Worm (Caenorhabditis elegans) whole organism, young adult: ENCODE measurements around the gene pkg-2.

Source experiments
- B0019.2 ChIP-seq: fragments of 200-800 bp; sonication (Bioruptor generic); conservative IDR thresholded peaks from 2 replicates; pipeline ENCODE4 v1.3.6; 2022; ENCODE audit warnings: missing genetic modification reagents, missing genetic modification characterization, missing compliant biosample characterization
- D2030.7 ChIP-seq: fragments of 200-800 bp; sonication (Bioruptor generic); IDR thresholded peaks from 2 replicates; pipeline ENCODE4 v1.3.6; 2022; ENCODE audit warnings: missing genetic modification reagents, missing genetic modification characterization, missing compliant biosample characterization
- F10E7.11 ChIP-seq: sonication (generic microtip); optimal IDR thresholded peaks from 2 replicates; lab custom pipeline; 2017; ENCODE audit warnings: mild to moderate bottlenecking, missing genetic modification characterization, moderate library complexity, missing compliant biosample characterization
- F33H1.4 ChIP-seq: fragments of 200-800 bp; sonication (Bioruptor generic); IDR thresholded peaks from 2 replicates; pipeline ENCODE4 v1.3.6; 2022; ENCODE audit warnings: missing genetic modification reagents, missing genetic modification characterization, missing compliant biosample characterization
- F49E8.2 ChIP-seq: sonication (generic microtip); optimal IDR thresholded peaks from 3 replicates; lab custom pipeline; 2017; ENCODE audit warnings: missing genetic modification characterization, mild to moderate bottlenecking, missing compliant biosample characterization, antibody characterized with exemption, moderate library complexity; ENCODE audit not compliant: insufficient read depth
- F57A8.1 ChIP-seq: fragments of 200-800 bp; sonication (Bioruptor generic); optimal IDR thresholded peaks from 2 replicates; lab custom pipeline; 2018; ENCODE audit warnings: mild to moderate bottlenecking, missing genetic modification characterization, moderate library complexity, missing compliant biosample characterization
- F57C9.4 ChIP-seq: sonication (generic microtip); optimal IDR thresholded peaks from 2 replicates; lab custom pipeline; 2017; ENCODE audit warnings: mild to moderate bottlenecking, missing genetic modification characterization, missing compliant biosample characterization
- K12H6.12 ChIP-seq: fragments of 200-800 bp; sonication (Bioruptor generic); optimal IDR thresholded peaks from 2 replicates; lab custom pipeline; 2018; ENCODE audit warnings: mild to moderate bottlenecking, missing genetic modification characterization, missing compliant biosample characterization
- T07F8.4 ChIP-seq: sonication (generic microtip); optimal IDR thresholded peaks from 2 replicates; lab custom pipeline; 2016; ENCODE audit warnings: mild to moderate bottlenecking, missing genetic modification characterization, moderate library complexity, missing compliant biosample characterization
- Y95B8A.8 ChIP-seq: fragments of 200-800 bp; sonication (Bioruptor generic); IDR thresholded peaks from 2 replicates; pipeline ENCODE4 v1.3.6; 2022; ENCODE audit warnings: missing genetic modification reagents, missing genetic modification characterization, missing compliant biosample characterization
- aptf-2 ChIP-seq: fragments of 200-800 bp; sonication (Bioruptor generic); conservative IDR thresholded peaks from 2 replicates; pipeline ENCODE4 v1.3.6; 2022; ENCODE audit warnings: missing genetic modification reagents, missing genetic modification characterization, missing compliant biosample characterization
- athp-1 ChIP-seq: sonication (generic microtip); optimal IDR thresholded peaks from 2 replicates; lab custom pipeline; 2017; ENCODE audit warnings: mild to moderate bottlenecking, missing genetic modification characterization, missing compliant biosample characterization
- attf-3 ChIP-seq: fragments of 200-800 bp; sonication (Bioruptor generic); conservative IDR thresholded peaks from 2 replicates; pipeline ENCODE4 v1.3.6; 2022; ENCODE audit warnings: missing genetic modification reagents, missing genetic modification characterization, missing compliant biosample characterization
- ceh-100 ChIP-seq: fragments of 200-800 bp; sonication (Bioruptor generic); IDR thresholded peaks from 2 replicates; pipeline ENCODE4 v1.3.6; 2022; ENCODE audit warnings: missing genetic modification reagents, missing genetic modification characterization, missing compliant biosample characterization
- ceh-40 ChIP-seq: fragments of 200-800 bp; sonication (Bioruptor generic); IDR thresholded peaks from 2 replicates; pipeline ENCODE4 v1.3.6; 2022; ENCODE audit warnings: missing genetic modification characterization, missing compliant biosample characterization
- chd-7 ChIP-seq: sonication (generic microtip); optimal IDR thresholded peaks from 2 replicates; lab custom pipeline; 2016; ENCODE audit warnings: mild to moderate bottlenecking, missing genetic modification characterization, moderate library complexity, missing compliant biosample characterization
- efl-1 ChIP-seq: fragments of 150-350 bp; optimal IDR thresholded peaks from 2 replicates; lab custom pipeline; 2014; ENCODE audit warnings: missing biosample characterization, missing genetic modification reagents, missing genetic modification characterization
- him-1 ChIP-seq: sonication (generic microtip); optimal IDR thresholded peaks from 2 replicates; lab custom pipeline; 2016; ENCODE audit warnings: missing genotype, missing genetic modification reagents, missing genetic modification characterization, missing compliant biosample characterization
- hmg-1.2 ChIP-seq: fragments of 200-800 bp; sonication (Bioruptor generic); IDR thresholded peaks from 2 replicates; pipeline ENCODE4 v1.3.6; 2022; ENCODE audit warnings: missing genetic modification reagents, missing genetic modification characterization, missing compliant biosample characterization
- hsf-1 ChIP-seq: fragments of 200-800 bp; sonication (Bioruptor generic); IDR thresholded peaks from 2 replicates; pipeline ENCODE4 v1.3.6; 2022; ENCODE audit warnings: missing genetic modification reagents, missing genetic modification characterization, missing compliant biosample characterization
- let-526 ChIP-seq: fragments of 200-800 bp; sonication (Bioruptor generic); IDR thresholded peaks from 2 replicates; pipeline ENCODE4 v1.3.6; 2022; ENCODE audit warnings: missing genetic modification reagents, missing genetic modification characterization, missing compliant biosample characterization
- lin-35 ChIP-seq, 3 experiments: fragments of 150-350 bp in 2 of 3; sonication (generic microtip) in 1 of 3; optimal IDR thresholded peaks; 2 replicates each; lab custom pipeline; 2014 to 2018; ENCODE audit warnings: missing biosample characterization in 3 of 3, missing genetic modification characterization in 3 of 3, missing genetic modification reagents in 3 of 3
- madf-6 ChIP-seq: fragments of 200-800 bp; sonication (Bioruptor generic); IDR thresholded peaks from 2 replicates; pipeline ENCODE4 v1.3.6; 2022; ENCODE audit warnings: missing genetic modification reagents, missing genetic modification characterization, missing compliant biosample characterization
- madf-8 ChIP-seq: fragments of 200-800 bp; sonication (Bioruptor generic); conservative IDR thresholded peaks from 2 replicates; pipeline ENCODE4 v1.3.6; 2022; ENCODE audit warnings: missing genetic modification reagents, missing genetic modification characterization, missing compliant biosample characterization
- nfya-1 ChIP-seq: sonication (generic microtip); optimal IDR thresholded peaks from 2 replicates; lab custom pipeline; 2017; ENCODE audit warnings: antibody characterized with exemption, missing compliant biosample characterization, missing genetic modification characterization, borderline replicate concordance; ENCODE audit not compliant: insufficient read depth
- nfyb-1 ChIP-seq: fragments of 200-800 bp; sonication (Bioruptor generic); IDR thresholded peaks from 2 replicates; pipeline ENCODE4 v1.3.6; 2022; ENCODE audit warnings: missing genetic modification reagents, missing genetic modification characterization, missing compliant biosample characterization
- nhr-27 ChIP-seq: fragments of 200-800 bp; sonication (Bioruptor generic); optimal IDR thresholded peaks from 2 replicates; lab custom pipeline; 2018; ENCODE audit warnings: mild to moderate bottlenecking, missing genetic modification characterization, moderate library complexity, missing compliant biosample characterization
- pbrm-1 ChIP-seq: fragments of 200-800 bp; sonication (Bioruptor generic); IDR thresholded peaks from 2 replicates; pipeline ENCODE4 v1.3.6; 2022; ENCODE audit warnings: missing genetic modification reagents, missing genetic modification characterization, missing compliant biosample characterization
- rcor-1 ChIP-seq: fragments of 200-800 bp; sonication (Bioruptor generic); IDR thresholded peaks from 2 replicates; pipeline ENCODE4 v1.3.6; 2022; ENCODE audit warnings: missing genetic modification reagents, missing genetic modification characterization, missing compliant biosample characterization
- snpc-1.3 ChIP-seq: sonication (generic microtip); optimal IDR thresholded peaks from 2 replicates; lab custom pipeline; 2017; ENCODE audit warnings: missing genetic modification characterization, mild to moderate bottlenecking, missing compliant biosample characterization, antibody characterized with exemption, moderate library complexity, missing genotype, missing genetic modification reagents; ENCODE audit not compliant: insufficient read depth
- snpc-3.4 ChIP-seq: sonication (generic microtip); optimal IDR thresholded peaks from 2 replicates; lab custom pipeline; 2017; ENCODE audit warnings: missing genetic modification characterization, mild to moderate bottlenecking, missing compliant biosample characterization, antibody characterized with exemption, moderate library complexity, missing genotype, missing genetic modification reagents
- snpc-4 ChIP-seq, 5 experiments: fragments of 150-350 bp in 1 of 5; sonication (generic microtip) in 4 of 5; optimal IDR thresholded peaks; 2 replicates each; lab custom pipeline; 2014 to 2018; ENCODE audit warnings: missing genetic modification characterization in 5 of 5, missing biosample characterization in 3 of 5, antibody characterized with exemption in 2 of 5, mild to moderate bottlenecking in 2 of 5, missing compliant biosample characterization in 2 of 5, missing genotype in 2 of 5, moderate library complexity in 2 of 5, missing genetic modification reagents in 1 of 5
- tlf-1 ChIP-seq: fragments of 200-800 bp; sonication (Bioruptor generic); optimal IDR thresholded peaks from 2 replicates; lab custom pipeline; 2018; ENCODE audit warnings: mild to moderate bottlenecking, missing genetic modification characterization, missing compliant biosample characterization
- unc-130 ChIP-seq: sonication (generic microtip); optimal IDR thresholded peaks from 2 replicates; lab custom pipeline; 2016; ENCODE audit warnings: missing genetic modification reagents, missing genetic modification characterization, missing compliant biosample characterization
- xnd-1 ChIP-seq: sonication (generic microtip); optimal IDR thresholded peaks from 2 replicates; lab custom pipeline; 2016; ENCODE audit warnings: missing genotype, missing genetic modification reagents, missing genetic modification characterization, missing compliant biosample characterization
- ztf-18 ChIP-seq: sonication (generic microtip); optimal IDR thresholded peaks from 2 replicates; lab custom pipeline; 2016; ENCODE audit warnings: missing genotype, mild to moderate bottlenecking, missing genetic modification characterization, missing compliant biosample characterization

Gene pkg-2

ce11 chrIV:8498773-8499360 lies 21.8 kb upstream of the pkg-2 start, which contains the start of the genes acdh-13 and mesp-1 (continued):
- TF ChIP-seq chd-7 (tag; lab: Kevin White, UChicago) = no peak
- TF ChIP-seq F57A8.1 (GFP tag; lab: Kevin White, UChicago) = no peak
- TF ChIP-seq ceh-100 (GFP tag; lab: Robert Waterston, UW) = peak; percentile 43; the same call in 1 of the 2 replicates
- TF ChIP-seq efl-1 (GFP tag; lab: Kevin White, UChicago) = peak; percentile 93
- TF ChIP-seq let-526 = no peak
- TF ChIP-seq F10E7.11 (tag; lab: Kevin White, UChicago) = no peak
- TF ChIP-seq aptf-2 (GFP tag; lab: Robert Waterston, UW) = peak; percentile 45; the same call in 1 of the 2 replicates
- TF ChIP-seq nhr-27 (tag; lab: Kevin White, UChicago) = no peak
- TF ChIP-seq ztf-18 = peak; percentile 29
- no peak for TF ChIP-seq K12H6.12 (tag; lab: Kevin White, UChicago)
- peak; percentile 57 for TF ChIP-seq athp-1 (tag; lab: Kevin White, UChicago)
- peak; percentile 94 for TF ChIP-seq unc-130 (GFP tag; lab: Kevin White, UChicago)
- peak; percentile 9 to 63 (median 40) for TF ChIP-seq lin-35 (GFP tag; optimal IDR thresholded peaks at IDR 0.05; lab: Kevin White, UChicago)
- TF ChIP-seq ceh-40 (GFP tag; lab: Robert Waterston, UW) = 0 out of 2 replicates have a peak, but pooled peaks have one; percentile 44
- peak; percentile 81 for TF ChIP-seq snpc-3.4 (tag; lab: Kevin White, UChicago)
- 0 out of 2 replicates have a peak, but pooled peaks have one; percentile 38 for TF ChIP-seq attf-3
- TF ChIP-seq pbrm-1 (GFP tag; lab: Robert Waterston, UW) = peak; percentile 69; the same call in 1 of the 2 replicates
- no peak for TF ChIP-seq F57C9.4 (tag; lab: Kevin White, UChicago)
- peak; percentile 81 for TF ChIP-seq snpc-1.3 (tag; lab: Kevin White, UChicago)
- no peak for TF ChIP-seq nfya-1
- peak; percentile 28 for TF ChIP-seq him-1 (tag; lab: Kevin White, UChicago)
- no peak for TF ChIP-seq T07F8.4 (tag; lab: Kevin White, UChicago)
- TF ChIP-seq madf-6 (GFP tag; lab: Robert Waterston, UW) = peak; percentile 97
- TF ChIP-seq madf-8 (GFP tag; lab: Robert Waterston, UW) = peak; percentile 94
- peak; percentile 58 for TF ChIP-seq F49E8.2 (tag; lab: Kevin White, UChicago)
- TF ChIP-seq F33H1.4 (GFP tag; lab: Robert Waterston, UW) = peak; percentile 79
- peak; percentile 78 for TF ChIP-seq hmg-1.2 (GFP tag; lab: Robert Waterston, UW)
- peak; percentile 91 for TF ChIP-seq xnd-1 (tag; lab: Kevin White, UChicago)
- TF ChIP-seq D2030.7 (GFP tag; lab: Robert Waterston, UW) = peak; percentile 95
- peak; percentile 56; the same call in 1 of the 2 replicates for TF ChIP-seq nfyb-1 (GFP tag; lab: Robert Waterston, UW)
- TF ChIP-seq rcor-1 (GFP tag; lab: Robert Waterston, UW) = peak; percentile 76
- peak; percentile 72; the same call in 1 of the 2 replicates for TF ChIP-seq Y95B8A.8 (GFP tag; lab: Robert Waterston, UW)
- TF ChIP-seq snpc-4 (GFP tag; optimal IDR thresholded peaks at IDR 0.05; lab: Kevin White, UChicago) = peak; percentile 42
- TF ChIP-seq snpc-4 (tag; optimal IDR thresholded peaks at IDR 0.05; lab: Kevin White, UChicago) = peak; percentile 9 to 48 (median 26)
- peak; percentile 86 for TF ChIP-seq hsf-1 (GFP tag; lab: Robert Waterston, UW)
- peak; percentile 86 for TF ChIP-seq tlf-1
- peak; percentile 79 for TF ChIP-seq B0019.2 (GFP tag; lab: Robert Waterston, UW)
